Worm (Caenorhabditis elegans): ENCODE results near the gene C12D8.13.

- TF ChIP-seq T22C8.4 (GFP tag; IDR thresholded peaks at IDR 0.05), result peak; percentile 79
- TF ChIP-seq tab-1 (GFP tag; IDR thresholded peaks at IDR 0.05), result no peak
- TF ChIP-seq ztf-23 (GFP tag; IDR thresholded peaks at IDR 0.05), result no peak
- no peak for TF ChIP-seq ztf-29 (GFP tag; IDR thresholded peaks at IDR 0.05)
Measured at ce11 chrV:10174632-10175075, 45.9 kb downstream of the C12D8.13 start.
